Fruit fly (Drosophila melanogaster) S2 (cell line): Measurements from ENCODE around the gene CG5521.

Source experiments
- CG8478 ChIP-seq: fragments of >200 bp; optimal IDR thresholded peaks from 2 replicates; lab custom pipeline; 2018
- CTCF ChIP-seq, 2 experiments: fragments of >200 bp; optimal IDR thresholded peaks; 2 replicates each; lab custom pipeline; 2018

DNA sequence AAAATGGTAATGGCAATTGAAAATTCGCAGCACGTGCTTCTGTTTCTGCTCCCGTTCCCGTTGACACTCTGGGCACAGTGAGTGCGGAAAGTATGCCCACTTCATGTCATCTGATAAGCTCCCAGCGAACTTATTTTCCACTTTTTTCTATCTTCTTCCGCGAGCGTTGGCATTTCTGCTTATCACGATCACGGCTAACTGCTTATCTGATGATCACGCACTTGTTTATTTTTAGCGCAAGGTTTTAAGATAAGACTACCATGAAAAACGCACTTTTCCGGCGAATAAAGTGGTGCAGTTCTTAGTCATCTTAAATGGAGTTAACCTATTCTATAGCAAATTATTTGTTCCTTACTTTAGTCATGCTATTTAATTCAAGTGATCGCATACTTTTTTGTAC, 29.3 kb upstream of the CG5521 start:
- TF ChIP-seq CTCF (optimal IDR thresholded peaks at IDR 0.05; lab: Kevin White, UChicago), result no peak
- no peak for TF ChIP-seq CG8478
